Fruit fly (Drosophila melanogaster) whole organism, adult: ENCODE results near the gene Jon25Bii.

Source experiments
- CG12768 ChIP-seq: fragments of 200-800 bp; sonication (Bioruptor generic); optimal IDR thresholded peaks from 2 replicates; lab custom pipeline; 2017; ENCODE audit warnings: missing biosample characterization, missing genetic modification characterization, mild to moderate bottlenecking, moderate library complexity, missing genetic modification reagents
- CG33017 ChIP-seq: fragments of 200-800 bp; sonication (Bioruptor generic); optimal IDR thresholded peaks from 2 replicates; lab custom pipeline; 2018; ENCODE audit warnings: missing biosample characterization, mild to moderate bottlenecking, missing genetic modification characterization, moderate library complexity

DNA sequence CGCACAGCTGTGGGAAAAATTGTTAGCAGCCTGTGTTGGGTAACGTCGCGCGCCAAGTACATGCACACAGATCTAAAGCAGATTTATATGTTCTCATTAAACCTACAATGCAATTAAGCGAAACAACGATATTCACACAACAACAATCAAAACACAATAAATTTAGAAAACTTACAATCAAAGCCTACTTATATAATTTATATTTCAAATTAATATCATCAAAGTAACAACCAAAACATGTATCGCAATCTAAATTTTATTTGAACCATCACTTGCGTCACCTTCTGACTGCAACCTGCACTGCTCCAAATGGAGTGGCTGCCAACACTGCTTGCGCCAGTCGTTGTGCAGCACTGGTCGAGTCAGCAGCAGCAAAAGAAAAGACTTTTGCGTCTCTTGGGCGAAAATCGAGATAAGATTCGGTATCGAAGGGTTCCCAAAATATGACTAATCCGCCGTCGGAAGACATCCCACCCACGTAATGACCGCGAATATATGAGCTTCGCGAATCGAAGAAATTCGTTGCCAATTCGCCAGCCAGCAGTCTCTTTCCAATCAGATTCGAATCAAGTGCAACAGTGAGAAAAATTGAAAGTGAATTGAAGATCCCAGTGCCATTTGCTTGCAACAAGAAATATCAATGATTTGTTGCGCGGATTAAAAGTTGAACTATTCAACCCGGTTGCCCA, 28.5 kb upstream of the Jon25Bii start, which contains the start of the genes CG8892 and CG34126:
- TF ChIP-seq CG12768 (GFP tag; lab: Kevin White, UChicago) (peak; percentile 99), CG33017 (peak; percentile 96)
